Worm (Caenorhabditis elegans) whole organism, late embryonic: ENCODE results near the gene F07C4.11.

ENCODE experiments used
- F13H6.1 ChIP-seq: sonication (generic microtip); optimal IDR thresholded peaks from 2 replicates; lab custom pipeline; 2016; ENCODE audit warnings: missing genetic modification characterization, missing compliant biosample characterization
- K02D7.2 ChIP-seq: sonication (generic microtip); optimal IDR thresholded peaks from 2 replicates; lab custom pipeline; 2017; ENCODE audit warnings: mild to moderate bottlenecking, missing genetic modification characterization, missing compliant biosample characterization
- T23F11.4 ChIP-seq: fragments of 200-800 bp; sonication (Bioruptor generic); optimal IDR thresholded peaks from 2 replicates; lab custom pipeline; 2018; ENCODE audit warnings: mild to moderate bottlenecking, missing genetic modification characterization, missing compliant biosample characterization
- ahr-1 ChIP-seq: sonication (generic microtip); optimal IDR thresholded peaks from 2 replicates; lab custom pipeline; 2016; ENCODE audit warnings: missing genetic modification characterization, missing compliant biosample characterization
- ceh-19 ChIP-seq: fragments of 200-800 bp; sonication (Bioruptor generic); optimal IDR thresholded peaks from 2 replicates; lab custom pipeline; 2018; ENCODE audit warnings: mild to moderate bottlenecking, missing genetic modification characterization, missing compliant biosample characterization
- ceh-2 ChIP-seq: sonication (generic microtip); optimal IDR thresholded peaks from 2 replicates; lab custom pipeline; 2016; ENCODE audit warnings: missing genotype, missing genetic modification characterization, missing compliant biosample characterization
- ceh-22 ChIP-seq: sonication (generic microtip); optimal IDR thresholded peaks from 2 replicates; lab custom pipeline; 2017; ENCODE audit warnings: missing biosample characterization, missing genetic modification characterization
- ceh-45 ChIP-seq: fragments of 200-800 bp; sonication (Bioruptor generic); IDR thresholded peaks from 2 replicates; pipeline ENCODE4 v1.3.6; 2022; ENCODE audit warnings: missing genetic modification reagents, missing genetic modification characterization, missing compliant biosample characterization
- ceh-6 ChIP-seq: fragments of 200-800 bp; sonication (Bioruptor generic); optimal IDR thresholded peaks from 2 replicates; lab custom pipeline; 2018; ENCODE audit warnings: mild to moderate bottlenecking, missing genetic modification characterization, missing compliant biosample characterization
- ceh-9 ChIP-seq: sonication (generic microtip); optimal IDR thresholded peaks from 2 replicates; lab custom pipeline; 2016; ENCODE audit warnings: mild to moderate bottlenecking, missing genetic modification characterization, inconsistent platforms, missing compliant biosample characterization
- dve-1 ChIP-seq: sonication (generic microtip); optimal IDR thresholded peaks from 2 replicates; lab custom pipeline; 2017; ENCODE audit warnings: antibody characterized with exemption, mild to moderate bottlenecking, missing genetic modification characterization, missing compliant biosample characterization
- eyg-1 ChIP-seq: sonication (generic microtip); optimal IDR thresholded peaks from 2 replicates; lab custom pipeline; 2016; ENCODE audit warnings: missing genotype, missing genetic modification characterization, missing compliant biosample characterization
- hlh-13 ChIP-seq: fragments of 200-800 bp; sonication (Bioruptor generic); optimal IDR thresholded peaks from 2 replicates; lab custom pipeline; 2018; ENCODE audit warnings: mild to moderate bottlenecking, missing genetic modification characterization, missing compliant biosample characterization
- hlh-15 ChIP-seq: sonication (generic microtip); optimal IDR thresholded peaks from 2 replicates; lab custom pipeline; 2016; ENCODE audit warnings: missing genetic modification characterization, missing compliant biosample characterization
- lin-11 ChIP-seq: fragments of 200-800 bp; sonication (Bioruptor generic); optimal IDR thresholded peaks from 2 replicates; lab custom pipeline; 2018; ENCODE audit warnings: mild to moderate bottlenecking, missing genetic modification characterization, missing compliant biosample characterization
- nfya-1 ChIP-seq: sonication (generic microtip); optimal IDR thresholded peaks from 2 replicates; lab custom pipeline; 2017; ENCODE audit warnings: missing genetic modification characterization, mild to moderate bottlenecking, missing compliant biosample characterization, antibody characterized with exemption, moderate library complexity
- nhr-11 ChIP-seq: fragments of 150-350 bp; optimal IDR thresholded peaks from 2 replicates; lab custom pipeline; 2014; ENCODE audit warnings: missing biosample characterization, missing genetic modification characterization
- odd-2 ChIP-seq: sonication (generic microtip); optimal IDR thresholded peaks from 2 replicates; lab custom pipeline; 2017; ENCODE audit warnings: antibody characterized with exemption, mild to moderate bottlenecking, missing genetic modification characterization, missing compliant biosample characterization
- pat-9 ChIP-seq: fragments of 200-800 bp; sonication (Bioruptor generic); optimal IDR thresholded peaks from 2 replicates; lab custom pipeline; 2018; ENCODE audit warnings: mild to moderate bottlenecking, missing genetic modification characterization, moderate library complexity, missing compliant biosample characterization
- pha-4 ChIP-seq: fragments of 150-350 bp; optimal IDR thresholded peaks from 2 replicates; lab custom pipeline; 2018; ENCODE audit warnings: missing biosample characterization, missing genetic modification reagents, missing genetic modification characterization
- pqm-1 ChIP-seq: sonication (generic microtip); optimal IDR thresholded peaks from 2 replicates; lab custom pipeline; 2016; ENCODE audit warnings: missing genetic modification characterization, missing compliant biosample characterization
- ztf-16 ChIP-seq: sonication (generic microtip); optimal IDR thresholded peaks from 2 replicates; lab custom pipeline; 2017; ENCODE audit warnings: missing genetic modification characterization, missing compliant biosample characterization

The F07C4.11 gene

ce11 chrV:7600149-7600548 is 43.2 kb downstream of the F07C4.11 start, which contains the start of gene C50E3.9:
Gene C50E3.9 (minus strand): TSS chrV:7600249.
- TF ChIP-seq T23F11.4 (GFP tag; lab: Kevin White, UChicago) (no peak), dve-1 (no peak), pat-9 (tag; lab: Kevin White, UChicago) (no peak), ceh-9 (tag; lab: Kevin White, UChicago) (no peak), K02D7.2 (tag; lab: Kevin White, UChicago) (no peak), F13H6.1 (tag; lab: Kevin White, UChicago) (no peak), lin-11 (tag; lab: Kevin White, UChicago) (no peak), ceh-2 (no peak), ceh-6 (no peak), nfya-1 (tag; lab: Kevin White, UChicago) (no peak), odd-2 (tag; lab: Kevin White, UChicago) (no peak), ahr-1 (no peak)

ce11 chrV:7598269-7598668 is 45.0 kb downstream of the F07C4.11 start, which contains the start of gene C50E3.7:
Gene C50E3.7 (minus strand): TSS chrV:7598369.
- no peak for TF ChIP-seq ceh-19 (GFP tag; lab: Kevin White, UChicago)
- TF ChIP-seq eyg-1 (tag; lab: Kevin White, UChicago), result no peak
- no peak for TF ChIP-seq ztf-16 (tag; lab: Kevin White, UChicago)
- no peak for TF ChIP-seq hlh-15 (tag; lab: Kevin White, UChicago)
- TF ChIP-seq, all 69 proteins: peak for 0

ce11 chrV:7595132-7595531 is 48.2 kb downstream of the F07C4.11 start:
- TF ChIP-seq hlh-13 (GFP tag; lab: Kevin White, UChicago) (no peak), pqm-1 (tag; lab: Kevin White, UChicago) (no peak), nhr-11 (tag; lab: Kevin White, UChicago) (no peak), pha-4 (tag; lab: Kevin White, UChicago) (no peak), ceh-45 (no peak), ceh-22 (no peak)
